Worm (Caenorhabditis elegans) whole organism, L4 larva: ENCODE results near the gene mam-6.

Source experiments
- D1046.2 ChIP-seq: fragments of 200-800 bp; sonication (Bioruptor generic); IDR thresholded peaks from 2 replicates; pipeline ENCODE4 v1.3.6; 2022; ENCODE audit warnings: missing genetic modification characterization, missing compliant biosample characterization
- F10B5.3 ChIP-seq: sonication (generic microtip); optimal IDR thresholded peaks from 2 replicates; lab custom pipeline; 2016; ENCODE audit warnings: mild to moderate bottlenecking, missing genetic modification characterization, missing compliant biosample characterization
- F37D6.2 ChIP-seq: sonication (generic microtip); optimal IDR thresholded peaks from 2 replicates; lab custom pipeline; 2016; ENCODE audit warnings: mild to moderate bottlenecking, missing genetic modification characterization, missing compliant biosample characterization
- T20F7.1 ChIP-seq: fragments of 200-800 bp; sonication (Bioruptor generic); optimal IDR thresholded peaks from 2 replicates; lab custom pipeline; 2018; ENCODE audit warnings: mild to moderate bottlenecking, missing genetic modification characterization, missing compliant biosample characterization
- Y75B8A.6 ChIP-seq: fragments of 200-800 bp; sonication (Bioruptor generic); IDR thresholded peaks from 2 replicates; pipeline ENCODE4 v1.3.6; 2022; ENCODE audit warnings: missing genetic modification reagents, missing genetic modification characterization, missing compliant biosample characterization
- ZK546.5 ChIP-seq, 2 experiments: sonication (generic microtip); optimal IDR thresholded peaks; 2 replicates each; lab custom pipeline; 2017; ENCODE audit warnings: missing biosample characterization in 2 of 2, missing genetic modification characterization in 2 of 2
- ceh-28 ChIP-seq: fragments of 150-350 bp; optimal IDR thresholded peaks from 2 replicates; lab custom pipeline; 2014; ENCODE audit warnings: missing biosample characterization, missing genetic modification reagents, missing genetic modification characterization
- ceh-32 ChIP-seq: sonication (generic microtip); optimal IDR thresholded peaks from 2 replicates; lab custom pipeline; 2016; ENCODE audit warnings: mild to moderate bottlenecking, missing genetic modification characterization, missing compliant biosample characterization; ENCODE audit not compliant: poor library complexity
- ceh-82 ChIP-seq: sonication (generic microtip); optimal IDR thresholded peaks from 2 replicates; lab custom pipeline; 2017; ENCODE audit warnings: missing biosample characterization, missing genetic modification characterization
- ces-1 ChIP-seq: fragments of 150-350 bp; sonication (generic microtip); optimal IDR thresholded peaks from 4 replicates; lab custom pipeline; 2014; ENCODE audit warnings: missing biosample characterization, missing genetic modification reagents, missing genetic modification characterization
- ctbp-1 ChIP-seq: fragments of 200-800 bp; sonication (Bioruptor generic); IDR thresholded peaks from 2 replicates; pipeline ENCODE4 v1.3.6; 2022; ENCODE audit warnings: missing genetic modification reagents, missing genetic modification characterization, missing compliant biosample characterization
- daf-12 ChIP-seq: fragments of 150-350 bp; optimal IDR thresholded peaks from 2 replicates; lab custom pipeline; 2014; ENCODE audit warnings: missing biosample characterization, missing genetic modification reagents, missing genetic modification characterization
- daf-19 ChIP-seq: fragments of 200-800 bp; sonication (Bioruptor generic); conservative IDR thresholded peaks from 2 replicates; pipeline ENCODE4 v1.3.6; 2022; ENCODE audit warnings: missing genetic modification characterization, missing compliant biosample characterization
- dmd-8 ChIP-seq: fragments of 200-800 bp; sonication (Bioruptor generic); IDR thresholded peaks from 2 replicates; pipeline ENCODE4 v1.3.6; 2022; ENCODE audit warnings: missing genetic modification characterization, missing compliant biosample characterization
- dmd-9 ChIP-seq: fragments of 200-800 bp; sonication (Bioruptor generic); IDR thresholded peaks from 2 replicates; pipeline ENCODE4 v1.3.6; 2022; ENCODE audit warnings: missing genetic modification reagents, missing genetic modification characterization, missing compliant biosample characterization
- egl-27 ChIP-seq: sonication (generic microtip); optimal IDR thresholded peaks from 3 replicates; lab custom pipeline; 2017; ENCODE audit warnings: missing biosample characterization, missing genetic modification reagents, missing genetic modification characterization
- hif-1 ChIP-seq, 2 experiments: sonication (generic microtip); optimal IDR thresholded peaks; 2 replicates each; lab custom pipeline; 2016 to 2017; ENCODE audit warnings: missing compliant biosample characterization in 2 of 2, missing genetic modification characterization in 2 of 2, missing genetic modification reagents in 2 of 2, missing genotype in 2 of 2, mild to moderate bottlenecking in 1 of 2
- hlh-11 ChIP-seq: fragments of 200-800 bp; sonication (Bioruptor generic); optimal IDR thresholded peaks from 2 replicates; lab custom pipeline; 2018; ENCODE audit warnings: mild to moderate bottlenecking, missing genetic modification characterization, missing compliant biosample characterization
- hmg-1.1 ChIP-seq: fragments of 200-800 bp; sonication (Bioruptor generic); IDR thresholded peaks from 2 replicates; pipeline ENCODE4 v1.3.6; 2022; ENCODE audit warnings: missing genetic modification reagents, missing genetic modification characterization, missing compliant biosample characterization
- lim-7 ChIP-seq: fragments of 200-800 bp; sonication (Bioruptor generic); IDR thresholded peaks from 2 replicates; pipeline ENCODE4 v1.3.6; 2022; ENCODE audit warnings: missing genetic modification characterization, missing compliant biosample characterization
- lin-1 ChIP-seq: fragments of 200-800 bp; sonication (Bioruptor generic); IDR thresholded peaks from 2 replicates; pipeline ENCODE4 v1.3.6; 2022; ENCODE audit warnings: missing genetic modification reagents, missing genetic modification characterization, missing compliant biosample characterization
- lin-15B ChIP-seq: fragments of 150-350 bp; sonication (generic microtip); optimal IDR thresholded peaks from 3 replicates; lab custom pipeline; 2014; ENCODE audit warnings: missing biosample characterization, missing genetic modification characterization
- lin-29 ChIP-seq: fragments of 200-800 bp; sonication (Bioruptor generic); IDR thresholded peaks from 2 replicates; pipeline ENCODE4 v1.3.6; 2022; ENCODE audit warnings: missing genetic modification reagents, missing genetic modification characterization, missing compliant biosample characterization
- lin-39 ChIP-seq: fragments of 150-350 bp; optimal IDR thresholded peaks from 2 replicates; lab custom pipeline; 2014; ENCODE audit warnings: missing biosample characterization, missing genetic modification reagents, missing genetic modification characterization
- mdl-1 ChIP-seq, 2 experiments: fragments of 150-350 bp in 1 of 2; sonication (generic microtip) in 1 of 2; optimal IDR thresholded peaks; 2 replicates each; lab custom pipeline; 2014 to 2017; ENCODE audit warnings: missing biosample characterization in 2 of 2, missing genetic modification characterization in 2 of 2
- nhr-10 ChIP-seq: fragments of 150-350 bp; optimal IDR thresholded peaks from 2 replicates; lab custom pipeline; 2014; ENCODE audit warnings: missing biosample characterization, missing genetic modification characterization
- nhr-11 ChIP-seq: fragments of 150-350 bp; optimal IDR thresholded peaks from 2 replicates; lab custom pipeline; 2014; ENCODE audit warnings: missing biosample characterization, missing genetic modification characterization
- nhr-25 ChIP-seq: sonication (generic microtip); optimal IDR thresholded peaks from 2 replicates; lab custom pipeline; 2017; ENCODE audit warnings: missing genetic modification characterization, mild to moderate bottlenecking, missing compliant biosample characterization, antibody characterized with exemption, moderate library complexity, borderline replicate concordance; ENCODE audit not compliant: insufficient read depth
- nhr-41 ChIP-seq: fragments of 200-800 bp; sonication (Bioruptor generic); IDR thresholded peaks from 2 replicates; pipeline ENCODE4 v1.3.6; 2022; ENCODE audit warnings: missing genetic modification reagents, missing genetic modification characterization, missing compliant biosample characterization
- nhr-6 ChIP-seq: fragments of 150-350 bp; optimal IDR thresholded peaks from 2 replicates; lab custom pipeline; 2014; ENCODE audit warnings: missing biosample characterization, missing genetic modification characterization
- nhr-76 ChIP-seq: fragments of 150-350 bp; optimal IDR thresholded peaks from 2 replicates; lab custom pipeline; 2014; ENCODE audit warnings: missing biosample characterization, missing genetic modification characterization
- nhr-77 ChIP-seq: fragments of 150-350 bp; optimal IDR thresholded peaks from 2 replicates; lab custom pipeline; 2014; ENCODE audit warnings: missing biosample characterization, missing genetic modification characterization
- php-3 ChIP-seq: fragments of 200-800 bp; sonication (Bioruptor generic); IDR thresholded peaks from 2 replicates; pipeline ENCODE4 v1.3.6; 2022; ENCODE audit warnings: missing genetic modification reagents, missing genetic modification characterization, missing compliant biosample characterization
- rbr-2 ChIP-seq: sonication (generic microtip); optimal IDR thresholded peaks from 2 replicates; lab custom pipeline; 2016; ENCODE audit warnings: missing genotype, missing genetic modification characterization, missing compliant biosample characterization
- saeg-2 ChIP-seq: fragments of 200-800 bp; sonication (Bioruptor generic); IDR thresholded peaks from 2 replicates; pipeline ENCODE4 v1.3.6; 2022; ENCODE audit warnings: missing genetic modification reagents, missing genetic modification characterization, missing compliant biosample characterization
- set-16 ChIP-seq: fragments of 200-800 bp; sonication (Bioruptor generic); IDR thresholded peaks from 2 replicates; pipeline ENCODE4 v1.3.6; 2022; ENCODE audit warnings: missing genetic modification reagents, missing genetic modification characterization, missing compliant biosample characterization
- skn-1 ChIP-seq: fragments of 150-350 bp; optimal IDR thresholded peaks from 2 replicates; lab custom pipeline; 2014; ENCODE audit warnings: missing biosample characterization, missing genetic modification characterization
- tra-1 ChIP-seq: fragments of 200-800 bp; sonication (Bioruptor generic); IDR thresholded peaks from 2 replicates; pipeline ENCODE4 v1.3.6; 2022; ENCODE audit warnings: missing genetic modification reagents, missing genetic modification characterization, missing compliant biosample characterization
- unc-62 ChIP-seq, 3 experiments: fragments of 150-350 bp in 1 of 3; sonication (generic microtip); optimal IDR thresholded peaks in 2 of 3; peaks in 1 of 3; 1 replicate in 1 of 3; 2 replicates in 2 of 3; lab custom pipeline; 2014 to 2017; ENCODE audit warnings: missing biosample characterization in 3 of 3, missing genetic modification characterization in 3 of 3, missing genetic modification reagents in 3 of 3, missing genotype in 1 of 3
- vab-7 ChIP-seq: fragments of 200-800 bp; sonication (Bioruptor generic); IDR thresholded peaks from 2 replicates; pipeline ENCODE4 v1.3.6; 2022; ENCODE audit warnings: missing genetic modification reagents, missing genetic modification characterization, missing compliant biosample characterization
- zag-1 ChIP-seq: fragments of 150-350 bp; optimal IDR thresholded peaks from 2 replicates; lab custom pipeline; 2014; ENCODE audit warnings: missing biosample characterization, missing genetic modification characterization
- zfp-2 ChIP-seq: sonication (generic microtip); optimal IDR thresholded peaks from 2 replicates; lab custom pipeline; 2016; ENCODE audit warnings: mild to moderate bottlenecking, missing genetic modification characterization, missing compliant biosample characterization
- zfp-3 ChIP-seq: fragments of 200-800 bp; sonication (Bioruptor generic); conservative IDR thresholded peaks from 2 replicates; pipeline ENCODE4 v1.3.6; 2022; ENCODE audit warnings: missing genetic modification reagents, missing genetic modification characterization, missing compliant biosample characterization
- zip-11 ChIP-seq: fragments of 200-800 bp; sonication (Bioruptor generic); IDR thresholded peaks from 2 replicates; pipeline ENCODE4 v1.3.6; 2022; ENCODE audit warnings: missing genetic modification characterization, missing compliant biosample characterization
- ztf-11 ChIP-seq: fragments of 150-350 bp; optimal IDR thresholded peaks from 2 replicates; lab custom pipeline; 2014; ENCODE audit warnings: missing biosample characterization, missing genetic modification characterization
- ztf-7 ChIP-seq: fragments of 150-350 bp; optimal IDR thresholded peaks from 2 replicates; lab custom pipeline; 2014; ENCODE audit warnings: missing biosample characterization, missing genetic modification characterization

The mam-6 gene

ce11 chrX:15104963-15105493 is 35.9 kb upstream of the mam-6 start (continued):
- peak in 1 of 2 experiments; percentile 65 for TF ChIP-seq mdl-1 (tag; optimal IDR thresholded peaks at IDR 0.05; lab: Kevin White, UChicago)
- TF ChIP-seq nhr-25 (tag; lab: Kevin White, UChicago), result no peak
- TF ChIP-seq php-3, result no peak
- no peak for TF ChIP-seq zag-1
- TF ChIP-seq hlh-11 (tag; lab: Kevin White, UChicago), result peak; percentile 35
- TF ChIP-seq nhr-10 (tag; lab: Kevin White, UChicago), result no peak
- TF ChIP-seq zfp-3 (GFP tag; lab: Robert Waterston, UW), result no peak
- TF ChIP-seq ces-1 (GFP tag; lab: Kevin White, UChicago), result no peak
- TF ChIP-seq rbr-2 (tag; lab: Kevin White, UChicago), result no peak
- TF ChIP-seq saeg-2 (GFP tag; lab: Robert Waterston, UW), result no peak
- no peak for TF ChIP-seq ceh-28 (tag; lab: Kevin White, UChicago)
- no peak for TF ChIP-seq hmg-1.1 (GFP tag; lab: Robert Waterston, UW)
- TF ChIP-seq nhr-6 (tag; lab: Kevin White, UChicago), result no peak
- no peak for TF ChIP-seq ZK546.5 (tag; optimal IDR thresholded peaks at IDR 0.05; lab: Kevin White, UChicago)
- TF ChIP-seq Y75B8A.6 (GFP tag; lab: Robert Waterston, UW), result no peak

ce11 chrX:15103481-15103880 is 34.3 kb upstream of the mam-6 start:
- TF ChIP-seq lin-29 (GFP tag; lab: Robert Waterston, UW) (no peak), ceh-82 (tag; lab: Kevin White, UChicago) (no peak), unc-62 (GFP tag; optimal IDR thresholded peaks at IDR 0.05 in 1 of 2; lab: Kevin White, UChicago) (peak in 1 of 2 experiments; percentile 96), unc-62 (tag; optimal IDR thresholded peaks at IDR 0.05; lab: Kevin White, UChicago) (no peak)

ce11 chrX:15100369-15100963 is 31.3 kb upstream of the mam-6 start, which contains the start of gene dhhc-1:
Gene dhhc-1 (minus strand): TSS chrX:15100419.
- TF ChIP-seq F10B5.3 (tag; lab: Kevin White, UChicago), result no peak
- no peak for TF ChIP-seq F37D6.2
- no peak for TF ChIP-seq saeg-2 (GFP tag; lab: Robert Waterston, UW)
- peak; percentile 74; the same call in 1 of the 2 replicates for TF ChIP-seq nhr-41
- no peak for TF ChIP-seq zag-1
- TF ChIP-seq D1046.2 (GFP tag; lab: Robert Waterston, UW), result no peak
- no peak for TF ChIP-seq lin-15B
- TF ChIP-seq dmd-9, result no peak
- no peak for TF ChIP-seq dmd-8
- TF ChIP-seq zfp-2 (tag; lab: Kevin White, UChicago), result no peak
- no peak for TF ChIP-seq nhr-11 (tag; lab: Kevin White, UChicago)
- TF ChIP-seq vab-7, result no peak
- TF ChIP-seq ctbp-1 (GFP tag; lab: Robert Waterston, UW), result no peak
- TF ChIP-seq lin-39 (tag; lab: Kevin White, UChicago), result no peak
- no peak for TF ChIP-seq nhr-76
- TF ChIP-seq hlh-11 (tag; lab: Kevin White, UChicago), result peak; percentile 52
- no peak for TF ChIP-seq lin-29 (GFP tag; lab: Robert Waterston, UW)
- no peak for TF ChIP-seq ceh-32 (tag; lab: Kevin White, UChicago)
- TF ChIP-seq tra-1 (GFP tag; lab: Robert Waterston, UW), result no peak
- TF ChIP-seq ztf-11 (tag; lab: Kevin White, UChicago), result no peak
- TF ChIP-seq T20F7.1 (GFP tag; lab: Kevin White, UChicago), result no peak
- no peak for TF ChIP-seq ztf-7 (tag; lab: Kevin White, UChicago)
- no peak for TF ChIP-seq egl-27 (tag; lab: Kevin White, UChicago)
- TF ChIP-seq daf-19 (GFP tag; lab: Robert Waterston, UW), result no peak
- TF ChIP-seq set-16 (GFP tag; lab: Robert Waterston, UW), result no peak
- no peak for TF ChIP-seq nhr-25 (tag; lab: Kevin White, UChicago)
- TF ChIP-seq nhr-77, result no peak
- TF ChIP-seq lim-7, result no peak
- TF ChIP-seq lin-1 (GFP tag; lab: Robert Waterston, UW), result no peak
- no peak for TF ChIP-seq zip-11
- no peak for TF ChIP-seq Y75B8A.6 (GFP tag; lab: Robert Waterston, UW)
- TF ChIP-seq daf-12 (tag; lab: Kevin White, UChicago), result no peak
- TF ChIP-seq skn-1, result no peak
- TF ChIP-seq hif-1 (tag; optimal IDR thresholded peaks at IDR 0.05; lab: Kevin White, UChicago), result no peak
- no peak for TF ChIP-seq ces-1 (GFP tag; lab: Kevin White, UChicago)
